Worm (Caenorhabditis elegans) whole organism, dauer: ENCODE results near the gene phf-30.

Experiments
- unc-62 ChIP-seq: sonication (generic microtip); optimal IDR thresholded peaks from 2 replicates; lab custom pipeline; 2017; ENCODE audit warnings: missing biosample characterization, missing genetic modification reagents, missing genetic modification characterization

Gene phf-30

DNA sequence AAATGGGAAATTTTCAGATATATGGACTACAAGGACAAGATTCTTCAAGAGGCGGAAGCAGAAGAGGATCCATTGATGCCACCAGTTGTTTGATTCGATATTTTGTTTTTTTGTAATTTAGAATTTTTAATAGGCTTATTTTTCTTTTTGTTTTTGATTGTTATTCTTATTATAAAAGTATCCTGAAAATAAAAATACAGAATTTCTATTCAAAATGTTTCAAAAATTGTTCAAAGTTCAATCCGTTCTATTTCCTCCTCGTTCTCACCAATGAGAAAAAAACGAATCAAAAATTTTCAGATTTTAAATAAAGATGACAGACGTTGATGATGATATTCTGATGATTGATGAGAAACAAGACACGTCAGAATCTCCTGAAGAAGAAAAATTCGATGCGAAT lies at the start of gene phf-30:
Gene phf-30, plus strand, starts transcription at position 301 of the 400 bp plus-strand sequence.
- no peak for TF ChIP-seq unc-62 (GFP tag; lab: Kevin White, UChicago)

DNA sequence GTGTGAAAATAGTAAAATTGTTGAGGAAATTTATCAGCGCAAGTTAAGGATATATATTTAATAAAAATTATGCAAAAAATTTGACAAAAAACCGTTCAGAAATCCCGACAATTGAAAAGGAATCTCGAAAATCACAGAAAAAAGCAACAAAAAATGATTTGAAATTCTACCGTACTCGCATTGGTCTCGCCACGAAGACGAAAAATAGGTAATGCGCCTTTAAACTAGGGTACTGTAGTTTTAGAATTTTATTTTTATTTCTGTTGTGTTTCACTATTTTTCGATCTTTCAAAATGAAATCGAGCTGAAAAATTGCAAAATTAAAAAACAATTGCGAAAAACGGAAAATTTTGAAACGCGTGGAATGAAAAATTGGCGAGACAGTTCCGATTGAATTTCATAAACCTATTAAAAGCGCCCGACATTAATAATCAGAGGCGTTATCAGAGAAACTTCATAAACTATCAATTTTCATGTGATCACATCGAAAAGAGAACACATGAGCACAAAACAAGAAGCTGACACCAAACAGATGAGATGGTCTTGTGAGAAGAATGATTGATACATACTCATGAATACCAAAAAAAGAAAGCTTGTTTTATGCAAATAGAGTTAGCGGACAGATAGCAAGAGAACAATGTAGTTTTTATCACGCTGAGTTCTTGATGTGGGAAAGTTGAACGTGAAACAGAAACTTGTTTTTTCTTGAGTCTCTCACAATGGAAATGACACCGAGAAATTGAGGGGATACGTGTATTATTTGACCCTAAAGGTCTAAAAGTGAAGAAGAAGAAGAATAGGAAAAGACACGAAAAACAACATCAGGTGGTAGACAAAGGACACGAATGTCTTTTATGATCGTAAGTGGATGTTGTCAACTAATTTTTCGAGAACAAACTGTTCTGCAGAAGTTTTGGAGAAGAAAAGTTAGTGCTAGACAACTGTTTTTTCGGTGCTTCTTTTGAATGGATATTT lies 43.7 kb upstream of the phf-30 start:
- no peak for TF ChIP-seq unc-62 (GFP tag; lab: Kevin White, UChicago)

DNA sequence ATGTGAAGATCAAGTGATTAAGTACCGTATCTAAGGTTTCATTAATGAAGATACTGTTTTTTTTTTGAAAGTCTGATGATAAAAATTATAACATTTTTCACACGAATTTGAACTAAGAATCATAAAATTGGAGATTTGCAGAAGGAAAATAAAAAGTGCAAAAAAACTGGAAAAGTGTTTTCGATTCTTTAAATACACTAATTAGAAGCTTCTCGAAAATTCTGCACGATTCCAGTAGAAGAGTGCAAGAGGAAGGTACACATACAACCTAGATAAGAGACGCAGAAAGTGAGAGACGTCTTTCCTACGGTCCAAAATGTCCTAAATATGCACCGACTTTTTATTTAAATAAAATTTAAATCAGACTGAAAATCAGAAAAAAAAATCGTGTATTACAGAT lies 42.6 kb upstream of the phf-30 start:
- no peak for TF ChIP-seq unc-62 (GFP tag; lab: Kevin White, UChicago)

DNA sequence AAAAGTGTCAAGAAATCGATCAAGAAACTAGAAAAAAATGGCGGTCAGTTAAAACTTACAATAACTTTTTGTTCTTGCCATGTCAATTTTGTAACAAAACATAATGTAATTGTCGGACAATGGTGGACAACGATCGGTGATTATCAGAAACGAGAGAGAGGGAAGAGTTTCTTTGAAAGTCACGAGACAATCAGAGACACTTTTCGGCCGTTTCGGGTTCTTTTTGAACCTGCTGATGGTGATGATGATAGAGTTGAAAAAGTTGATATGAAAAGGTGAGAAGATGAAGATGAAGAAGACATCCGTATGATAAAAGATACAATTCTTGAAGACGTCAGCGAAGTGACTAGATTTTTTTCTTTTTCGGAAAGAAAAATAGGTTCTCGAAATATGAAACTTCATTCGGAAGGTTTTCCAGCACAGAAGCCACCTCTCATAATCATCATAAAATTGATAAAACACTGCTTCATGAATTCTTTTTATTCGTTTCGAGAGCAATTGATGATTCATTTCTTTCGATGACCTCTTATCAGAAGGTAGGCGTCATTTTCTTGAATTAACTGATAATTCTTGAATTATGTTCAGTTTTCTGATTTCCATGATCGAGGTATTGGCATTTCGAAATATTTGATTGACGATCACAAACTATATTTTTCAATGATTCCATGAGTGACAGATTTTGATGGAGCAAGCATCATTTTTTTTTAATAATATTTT lies 41.9 kb upstream of the phf-30 start:
- no peak for TF ChIP-seq unc-62 (GFP tag; lab: Kevin White, UChicago)

DNA sequence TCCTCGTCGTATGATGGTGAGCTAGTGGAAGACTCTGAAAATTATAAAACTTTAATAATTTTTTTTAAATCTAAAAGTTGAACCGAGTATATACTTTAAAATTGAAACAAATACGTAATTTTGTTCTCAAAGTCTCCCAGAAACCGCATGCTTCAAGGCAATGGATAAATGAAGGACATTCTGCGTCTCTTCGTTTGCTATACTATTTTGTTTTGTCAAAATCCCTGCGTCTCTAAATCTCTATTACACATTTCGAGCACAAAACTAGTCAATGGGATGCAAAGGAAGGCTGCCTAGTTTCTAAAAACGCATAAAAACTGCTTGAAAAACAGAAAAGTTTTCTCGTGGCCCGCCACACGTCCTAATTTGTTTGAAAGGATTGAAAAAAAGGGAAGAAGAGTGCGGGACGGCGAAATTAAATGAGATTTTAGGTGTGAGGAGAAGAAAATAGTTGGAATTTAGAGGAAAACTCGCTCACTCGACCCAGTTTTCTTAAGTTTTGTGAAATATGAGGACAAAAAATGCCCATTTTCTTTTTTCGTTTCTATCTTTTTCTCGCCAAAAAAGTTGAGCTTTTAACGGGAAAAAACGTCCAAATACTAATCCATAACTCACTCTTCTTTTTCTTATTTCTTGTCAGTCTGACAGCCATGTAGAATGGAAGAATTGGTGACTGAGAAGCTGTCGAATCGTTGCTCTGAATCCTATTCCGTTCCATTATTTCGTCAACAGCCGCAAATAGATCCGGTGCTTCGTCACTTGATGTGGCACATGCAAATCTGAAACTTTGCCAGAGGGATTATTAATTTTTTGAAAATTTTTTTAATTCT lies 40.0 kb upstream of the phf-30 start:
- TF ChIP-seq unc-62 (GFP tag; lab: Kevin White, UChicago): no peak

DNA sequence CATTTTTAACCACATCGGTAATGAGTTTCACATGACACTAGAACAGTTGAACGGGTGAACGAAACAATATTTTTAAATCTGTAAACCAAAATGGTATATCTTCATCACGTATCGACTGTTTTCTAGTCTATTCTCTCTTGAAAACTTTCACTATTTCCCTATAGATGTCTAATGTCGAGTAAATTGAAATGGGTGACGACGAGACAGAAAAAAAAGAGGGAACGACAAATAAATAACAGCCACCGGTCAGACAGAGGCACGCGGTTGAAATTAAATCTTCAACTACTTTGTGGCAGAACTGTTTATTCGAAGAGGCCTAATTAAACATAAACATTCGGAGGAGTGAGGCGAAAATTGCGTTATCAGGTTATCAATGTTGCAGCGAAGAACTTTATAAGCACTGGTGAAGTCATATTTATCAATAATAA lies 34.4 kb upstream of the phf-30 start:
- TF ChIP-seq unc-62 (GFP tag; lab: Kevin White, UChicago): no peak

DNA sequence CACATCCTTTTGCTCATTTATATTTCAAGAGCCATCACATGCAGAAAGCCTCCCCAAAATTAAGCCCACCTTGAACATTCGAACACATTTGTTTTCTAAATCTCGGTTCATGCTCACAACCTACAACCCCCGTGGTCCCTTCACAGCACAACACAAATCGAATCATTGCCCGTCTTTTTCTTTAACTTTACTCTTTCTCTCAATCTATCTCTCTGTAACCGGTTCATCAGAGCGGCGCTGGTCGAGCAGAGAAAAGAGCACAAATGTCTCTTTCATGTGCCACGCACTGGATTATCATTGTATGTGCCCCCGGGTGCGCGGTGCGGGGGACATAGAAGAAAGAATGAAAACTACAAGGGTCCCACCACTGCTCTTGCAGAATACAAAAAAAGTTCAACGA lies 33.5 kb upstream of the phf-30 start:
- no peak for TF ChIP-seq unc-62 (GFP tag; lab: Kevin White, UChicago)

DNA sequence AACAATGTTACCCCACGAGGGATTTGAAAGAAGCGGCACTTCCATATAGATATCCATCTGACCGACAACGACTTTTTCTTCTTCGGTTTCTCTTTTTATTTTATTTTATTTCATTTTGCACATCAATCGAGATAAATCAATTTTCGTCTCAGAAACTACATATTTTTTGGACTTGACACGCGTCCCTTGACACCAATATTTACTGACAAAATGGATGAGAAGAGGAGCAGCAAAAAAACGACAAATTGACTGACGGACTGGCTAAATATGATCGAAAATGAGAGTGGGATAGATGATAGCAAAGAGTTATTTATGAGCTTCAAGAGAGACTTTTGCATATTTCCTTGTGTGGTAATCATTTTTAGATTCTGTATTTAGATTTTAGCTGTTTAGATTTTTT lies 31.5 kb upstream of the phf-30 start:
- no peak for TF ChIP-seq unc-62 (GFP tag; lab: Kevin White, UChicago)

DNA sequence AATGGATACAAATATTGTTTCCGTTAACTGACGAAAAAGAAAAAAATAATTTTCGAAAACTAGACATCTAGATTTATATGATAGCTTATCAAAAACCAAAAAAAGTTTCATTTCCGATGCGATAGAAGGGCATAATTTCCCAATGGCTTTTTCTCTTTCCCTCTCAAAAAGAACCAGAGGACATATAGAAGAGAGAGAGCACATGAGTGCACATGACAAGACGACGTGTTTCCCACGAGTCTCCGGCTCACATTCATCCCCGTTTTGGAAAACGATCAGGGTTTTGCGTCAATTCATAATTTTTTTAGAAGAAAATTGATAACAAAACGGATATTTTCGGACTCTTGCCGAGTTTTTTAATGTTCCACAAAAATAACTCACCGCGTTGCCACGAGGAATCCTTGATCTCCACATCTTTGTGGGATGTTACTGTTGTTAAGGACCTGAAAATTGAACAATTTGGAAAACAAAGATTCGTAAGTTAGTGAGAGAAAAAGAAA lies 24.4 kb upstream of the phf-30 start, which contains the start of gene lmd-3:
Gene lmd-3, minus strand, starts transcription at position 450 of the 500 bp plus-strand sequence.
- no peak for TF ChIP-seq unc-62 (GFP tag; lab: Kevin White, UChicago)

DNA sequence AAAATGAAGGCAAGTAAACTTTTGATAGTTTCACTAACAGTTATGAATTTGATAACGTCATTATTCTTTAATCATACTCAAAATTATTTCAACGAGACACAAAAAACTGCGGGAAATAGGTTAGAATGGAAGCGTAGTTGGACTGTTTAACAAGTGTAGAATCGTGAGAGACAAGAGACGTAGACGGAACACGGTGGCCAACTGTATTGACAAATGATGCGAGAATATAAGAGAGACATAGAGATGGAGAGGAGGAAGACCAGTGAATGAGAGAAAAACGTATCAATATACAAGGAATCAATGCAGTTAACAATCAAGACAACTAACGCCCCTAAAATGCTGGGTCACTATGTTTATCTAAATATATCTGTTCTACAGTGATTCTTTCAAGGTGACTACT lies 23.2 kb upstream of the phf-30 start:
- no peak for TF ChIP-seq unc-62 (GFP tag; lab: Kevin White, UChicago)

DNA sequence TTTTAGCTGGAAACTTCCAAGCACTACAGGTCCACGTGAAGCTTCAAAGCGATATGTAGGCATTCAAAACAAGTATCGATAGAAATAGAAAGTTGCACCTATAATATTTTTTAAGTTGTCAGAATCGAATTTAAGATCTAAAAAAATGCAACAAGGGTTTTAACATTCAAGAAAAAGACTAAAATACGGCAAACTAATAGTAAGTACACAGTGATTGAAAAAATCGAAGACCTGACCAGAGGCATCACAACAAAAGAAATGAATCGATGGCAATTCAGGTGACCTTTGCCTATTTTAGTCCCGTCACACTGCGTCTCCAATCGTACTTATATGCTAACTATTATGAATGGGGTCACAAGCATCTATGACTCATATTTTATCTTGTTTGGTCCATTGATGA lies 20.9 kb upstream of the phf-30 start, which contains the start of gene T23B12.5:
Gene T23B12.5, minus strand, starts transcription at position 101 of the 400 bp plus-strand sequence.
- TF ChIP-seq unc-62 (GFP tag; lab: Kevin White, UChicago): no peak

DNA sequence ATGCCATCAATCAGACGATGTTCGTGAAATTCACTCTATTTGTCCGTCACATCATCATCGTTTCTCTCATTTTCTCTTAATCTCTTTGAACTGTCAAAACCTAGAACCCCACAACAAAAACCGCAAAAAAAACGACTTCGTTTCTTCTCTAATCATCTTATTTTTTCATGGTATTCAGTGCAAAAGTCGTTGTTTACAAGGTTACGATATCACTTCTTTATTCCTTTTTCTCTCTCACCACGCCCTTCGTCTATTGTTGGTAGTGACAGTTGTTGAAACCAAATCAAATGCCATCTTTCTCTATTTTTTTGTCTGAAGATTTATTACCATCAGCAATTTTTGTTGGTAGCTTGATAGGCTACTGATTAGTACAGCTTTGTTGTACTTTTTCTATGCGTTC lies 19.6 kb upstream of the phf-30 start:
- TF ChIP-seq unc-62 (GFP tag; lab: Kevin White, UChicago): no peak

DNA sequence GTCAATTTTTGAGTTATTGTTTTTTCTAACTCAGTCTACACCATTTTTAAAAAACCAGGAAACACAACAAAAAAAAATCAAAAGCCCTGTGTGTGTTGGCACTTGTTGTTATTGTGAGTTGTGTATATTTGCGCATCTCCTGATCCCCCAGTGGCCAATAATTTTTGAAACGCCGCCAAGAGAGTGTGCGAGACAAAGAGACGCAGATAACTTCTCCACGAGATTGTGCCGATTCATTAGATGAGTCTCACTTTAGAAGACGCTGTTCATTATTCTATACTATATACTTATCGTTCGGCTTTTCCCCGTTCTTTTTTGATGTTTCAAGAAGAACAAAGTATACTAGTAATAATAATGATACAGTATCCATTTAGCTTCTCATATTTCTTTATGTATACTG lies 18.1 kb upstream of the phf-30 start:
- no peak for TF ChIP-seq unc-62 (GFP tag; lab: Kevin White, UChicago)

DNA sequence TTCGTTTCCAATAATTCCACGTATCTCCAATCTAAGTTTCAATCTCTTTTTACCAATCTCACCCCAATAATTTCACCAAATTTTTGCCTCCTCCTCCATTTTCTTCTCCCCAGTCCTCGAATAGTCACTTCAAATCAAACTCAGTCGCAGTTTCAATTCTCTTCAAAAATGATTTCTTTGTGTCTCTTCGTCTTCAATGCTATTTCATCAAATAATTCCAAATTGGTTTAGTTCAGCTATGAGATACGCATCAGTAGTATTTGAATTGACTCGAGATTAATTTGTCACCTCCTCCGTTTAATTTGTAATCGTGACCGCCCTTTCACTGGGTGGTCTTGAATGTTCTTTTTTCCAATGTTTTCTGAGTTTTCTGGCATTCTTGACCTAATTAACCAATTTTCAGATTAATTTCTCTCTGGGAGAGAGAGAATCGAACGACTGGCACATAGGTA lies 13.8 kb upstream of the phf-30 start, which contains the start of gene T23B12.11:
Gene T23B12.11, plus strand, starts transcription at position 402 of the 452 bp plus-strand sequence.
- TF ChIP-seq unc-62 (GFP tag; lab: Kevin White, UChicago): no peak

DNA sequence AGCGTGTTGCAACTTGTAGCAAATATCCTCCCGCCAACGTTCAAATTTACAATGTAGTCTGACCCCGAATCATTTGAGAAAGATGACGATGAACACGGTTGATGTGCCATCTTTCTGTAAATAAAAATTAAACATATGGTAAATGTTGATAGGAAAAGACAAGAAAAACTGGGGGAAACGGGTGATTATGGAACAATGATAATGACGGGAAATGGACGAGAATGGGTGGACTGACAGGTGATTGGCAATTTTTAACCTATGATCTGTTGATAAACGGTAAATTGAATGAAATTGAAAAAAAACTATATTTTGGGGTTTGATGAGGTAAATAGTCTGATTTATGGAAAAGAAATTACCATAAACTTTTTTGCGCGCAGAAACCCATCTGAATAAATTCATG lies 8.5 kb upstream of the phf-30 start, which contains the start of gene T23B12.6:
Gene T23B12.6, minus strand, starts transcription at position 114 of the 400 bp plus-strand sequence.
- TF ChIP-seq unc-62 (GFP tag; lab: Kevin White, UChicago): no peak
